Fruit fly (Drosophila melanogaster): ENCODE data around the gene PIG-H.

The PIG-H gene

dm6 chr3R:8037896-8038295, 38.3 kb downstream of the PIG-H start (continued):
- no peak for TF ChIP-seq Poxn (GFP tag; IDR thresholded peaks at IDR 0.05)
- TF ChIP-seq shn (GFP tag; optimal IDR thresholded peaks at IDR 0.05): no peak
- no peak for TF ChIP-seq slbo (GFP tag; IDR thresholded peaks at IDR 0.05)
- no peak for TF ChIP-seq gro (GFP tag; optimal IDR thresholded peaks at IDR 0.05)
- TF ChIP-seq CG7786 (GFP tag; optimal IDR thresholded peaks at IDR 0.05): no peak
- TF ChIP-seq psq (GFP tag; optimal IDR thresholded peaks at IDR 0.05): no peak
- TF ChIP-seq Sry-β (GFP tag; optimal IDR thresholded peaks at IDR 0.05): no peak
- TF ChIP-seq Dip2 (GFP tag; IDR thresholded peaks at IDR 0.05): no peak
- TF ChIP-seq pita (GFP tag; optimal IDR thresholded peaks at IDR 0.05): no peak
- no peak for TF ChIP-seq CG6854 (GFP tag; optimal IDR thresholded peaks at IDR 0.05)
- TF ChIP-seq CG3065 (GFP tag; optimal IDR thresholded peaks at IDR 0.05): no peak
- TF ChIP-seq CG6654 (GFP tag; optimal IDR thresholded peaks at IDR 0.05): no peak
- TF ChIP-seq CG32772 (GFP tag; IDR thresholded peaks at IDR 0.05): peak; percentile 50
- no peak for TF ChIP-seq Mad (GFP tag; optimal IDR thresholded peaks at IDR 0.05)
- TF ChIP-seq nau (GFP tag; optimal IDR thresholded peaks at IDR 0.05): no peak
- TF ChIP-seq zen2 (GFP tag; IDR thresholded peaks at IDR 0.05; ENCODE audit: partially characterized antibody): no peak
- no peak for TF ChIP-seq Elba2 (GFP tag; optimal IDR thresholded peaks at IDR 0.05)
- no peak for TF ChIP-seq HLH54F (GFP tag; optimal IDR thresholded peaks at IDR 0.05)
- no peak for TF ChIP-seq NK7.1 (GFP tag; optimal IDR thresholded peaks at IDR 0.05)
- TF ChIP-seq CG12659 (GFP tag; optimal IDR thresholded peaks at IDR 0.05): no peak
- no peak for TF ChIP-seq Fer2 (tag; optimal IDR thresholded peaks at IDR 0.05)
- no peak for TF ChIP-seq CG31365 (tag; optimal IDR thresholded peaks at IDR 0.05)
- TF ChIP-seq cg (GFP tag; optimal IDR thresholded peaks at IDR 0.05): no peak
- TF ChIP-seq ash1 (GFP tag; optimal IDR thresholded peaks at IDR 0.05): no peak
- no peak for TF ChIP-seq CG8359 (GFP tag; optimal IDR thresholded peaks at IDR 0.05; ENCODE audit: borderline replicate concordance)
- no peak for TF ChIP-seq pzg (GFP tag; optimal IDR thresholded peaks at IDR 0.05)
- TF ChIP-seq chinmo (GFP tag; IDR thresholded peaks at IDR 0.05; ENCODE audit: partially characterized antibody): no peak
- TF ChIP-seq so (GFP tag; IDR thresholded peaks at IDR 0.05): no peak
- TF ChIP-seq CG9727 (GFP tag; optimal IDR thresholded peaks at IDR 0.05): no peak
- TF ChIP-seq CG3726 (GFP tag; IDR thresholded peaks at IDR 0.05): 0 out of 3 replicates have a peak, but pooled peaks have one; percentile 60
- TF ChIP-seq grn (GFP tag; optimal IDR thresholded peaks at IDR 0.05): no peak
- TF ChIP-seq CG32767 (GFP tag; IDR thresholded peaks at IDR 0.05): no peak
- TF ChIP-seq Asciz (GFP tag; optimal IDR thresholded peaks at IDR 0.05): peak; percentile 36
- TF ChIP-seq usp (GFP tag; optimal IDR thresholded peaks at IDR 0.05): no peak
- no peak for TF ChIP-seq CG9609 (GFP tag; optimal IDR thresholded peaks at IDR 0.05)
- no peak for TF ChIP-seq CG10565 (GFP tag; optimal IDR thresholded peaks at IDR 0.05)
- no peak for TF ChIP-seq Camta (GFP tag; optimal IDR thresholded peaks at IDR 0.05)
- peak; percentile 55 for TF ChIP-seq CG1024 (GFP tag; IDR thresholded peaks at IDR 0.05)
- no peak for TF ChIP-seq Six4 (GFP tag; optimal IDR thresholded peaks at IDR 0.05)
- TF ChIP-seq Antp (GFP tag; optimal IDR thresholded peaks at IDR 0.05): no peak
- no peak for TF ChIP-seq gce (GFP tag; IDR thresholded peaks at IDR 0.05)
- TF ChIP-seq CG17385 (GFP tag; optimal IDR thresholded peaks at IDR 0.05): no peak
- TF ChIP-seq CG15696 (tag; optimal IDR thresholded peaks at IDR 0.05): no peak
- no peak for TF ChIP-seq mirr (GFP tag; optimal IDR thresholded peaks at IDR 0.05)
- TF ChIP-seq CG11085 (GFP tag; IDR thresholded peaks at IDR 0.05): no peak
- TF ChIP-seq CG17612 (GFP tag; IDR thresholded peaks at IDR 0.05): no peak
- TF ChIP-seq hbn (GFP tag; IDR thresholded peaks at IDR 0.05; ENCODE audit: partially characterized antibody): no peak
- TF ChIP-seq gcm (GFP tag; optimal IDR thresholded peaks at IDR 0.05): peak; percentile 8
- TF ChIP-seq CG34376 (GFP tag; optimal IDR thresholded peaks at IDR 0.05): no peak
- no peak for TF ChIP-seq oc (tag; optimal IDR thresholded peaks at IDR 0.05)
- no peak for TF ChIP-seq CG2678 (tag; optimal IDR thresholded peaks at IDR 0.05)
- no peak for TF ChIP-seq CG1647 (GFP tag; optimal IDR thresholded peaks at IDR 0.05)

Measured in whole organism, embryonic.